Fruit fly (Drosophila melanogaster) whole organism, embryonic: Measurements from ENCODE around the gene tinc.

Source experiments
- Atf3 ChIP-seq: fragments of 200-800 bp; sonication (Bioruptor generic); optimal IDR thresholded peaks from 3 replicates; lab custom pipeline; 2016; ENCODE audit warnings: missing biosample characterization, missing genetic modification characterization
- Atf6 ChIP-seq: fragments of 200-800 bp; sonication (Bioruptor generic); IDR thresholded peaks from 2 replicates; pipeline ENCODE4 v1.3.6; 2022; ENCODE audit warnings: missing biosample characterization, missing genetic modification characterization
- CG10979 ChIP-seq: fragments of 200-800 bp; sonication (Bioruptor generic); optimal IDR thresholded peaks from 2 replicates; lab custom pipeline; 2018; ENCODE audit warnings: missing biosample characterization, mild to moderate bottlenecking, missing genetic modification characterization, moderate library complexity
- CG11504 ChIP-seq: fragments of 200-800 bp; sonication (Bioruptor generic); optimal IDR thresholded peaks from 3 replicates; lab custom pipeline; 2019; ENCODE audit warnings: missing biosample characterization, mild to moderate bottlenecking, missing genetic modification characterization, moderate library complexity
- CG11723 ChIP-seq: fragments of 200-800 bp; sonication (Bioruptor generic); optimal IDR thresholded peaks from 2 replicates; lab custom pipeline; 2017; ENCODE audit warnings: missing biosample characterization, mild to moderate bottlenecking, missing genetic modification characterization
- CG1233 ChIP-seq: fragments of 200-800 bp; sonication (Bioruptor generic); optimal IDR thresholded peaks from 4 replicates; lab custom pipeline; 2018; ENCODE audit warnings: missing biosample characterization, mild to moderate bottlenecking, missing genetic modification characterization
- CG13296 ChIP-seq: fragments of 200-800 bp; sonication (Bioruptor generic); optimal IDR thresholded peaks from 3 replicates; lab custom pipeline; 2018; ENCODE audit warnings: missing biosample characterization, mild to moderate bottlenecking, missing genetic modification characterization
- CG13894 ChIP-seq: fragments of 200-800 bp; sonication (Bioruptor generic); optimal IDR thresholded peaks from 3 replicates; lab custom pipeline; 2018; ENCODE audit warnings: missing biosample characterization, mild to moderate bottlenecking, missing genetic modification characterization, moderate library complexity
- CG14014 ChIP-seq: fragments of 200-800 bp; sonication (Bioruptor generic); IDR thresholded peaks from 2 replicates; pipeline ENCODE4 v1.3.6; 2022; ENCODE audit warnings: missing biosample characterization, missing genetic modification characterization
- CG16779 ChIP-seq: fragments of 200-800 bp; sonication (Bioruptor generic); IDR thresholded peaks from 2 replicates; pipeline ENCODE4 v1.3.6; 2022; ENCODE audit warnings: missing biosample characterization, missing genetic modification characterization
- CG2712 ChIP-seq: fragments of 200-800 bp; optimal IDR thresholded peaks from 3 replicates; lab custom pipeline; 2019; ENCODE audit warnings: missing biosample characterization, mild to moderate bottlenecking, missing genetic modification characterization, moderate library complexity
- CG32767 ChIP-seq: fragments of 200-800 bp; sonication (Bioruptor generic); IDR thresholded peaks from 2 replicates; pipeline ENCODE4 v1.3.6; 2022; ENCODE audit warnings: missing biosample characterization, missing genetic modification characterization
- CG3995 ChIP-seq: fragments of 200-800 bp; sonication (Bioruptor generic); optimal IDR thresholded peaks from 3 replicates; lab custom pipeline; 2016; ENCODE audit warnings: missing biosample characterization, missing genetic modification characterization
- CG4328 ChIP-seq: fragments of 200-800 bp; sonication (Bioruptor generic); optimal IDR thresholded peaks from 3 replicates; lab custom pipeline; 2017; ENCODE audit warnings: missing biosample characterization, missing genetic modification reagents, missing genetic modification characterization
- CG4854 ChIP-seq: fragments of 200-800 bp; sonication (Bioruptor generic); optimal IDR thresholded peaks from 2 replicates; lab custom pipeline; 2016; ENCODE audit warnings: missing biosample characterization, missing genetic modification characterization, inconsistent platforms
- CG6689 ChIP-seq: fragments of 200-800 bp; sonication (Bioruptor generic); IDR thresholded peaks from 2 replicates; pipeline ENCODE4 v1.3.6; 2022; ENCODE audit warnings: missing biosample characterization, missing genetic modification characterization
- CG8290 ChIP-seq, 3 experiments: fragments of 200-800 bp; sonication (Bioruptor generic); optimal IDR thresholded peaks; 2 replicates each; lab custom pipeline; 2016 to 2019; ENCODE audit warnings: missing biosample characterization in 3 of 3, missing genetic modification characterization in 3 of 3, mild to moderate bottlenecking in 2 of 3, moderate library complexity in 1 of 3
- CTCF ChIP-seq: fragments of 200-800 bp; sonication (Bioruptor generic); optimal IDR thresholded peaks from 2 replicates; lab custom pipeline; 2017; ENCODE audit warnings: missing biosample characterization, mild to moderate bottlenecking, missing genetic modification characterization, moderate library complexity
- Dek ChIP-seq: fragments of 200-800 bp; sonication (Bioruptor generic); optimal IDR thresholded peaks from 3 replicates; lab custom pipeline; 2019; ENCODE audit warnings: missing biosample characterization, mild to moderate bottlenecking, missing genetic modification characterization, moderate library complexity
- Doc3 ChIP-seq: fragments of 200-800 bp; sonication (Bioruptor generic); IDR thresholded peaks from 3 replicates; pipeline ENCODE4 v1.3.6; 2022; ENCODE audit warnings: missing biosample characterization, missing genetic modification characterization; ENCODE audit not compliant: partially characterized antibody
- Ets97D ChIP-seq: fragments of 200-800 bp; sonication (Bioruptor generic); optimal IDR thresholded peaks from 3 replicates; lab custom pipeline; 2016; ENCODE audit warnings: missing biosample characterization, missing genetic modification characterization
- Fer2 ChIP-seq: fragments of 200-800 bp; sonication (Bioruptor generic); optimal IDR thresholded peaks from 2 replicates; lab custom pipeline; 2018; ENCODE audit warnings: missing biosample characterization, mild to moderate bottlenecking, missing genetic modification characterization, moderate library complexity
- Hr51 ChIP-seq, 2 experiments: fragments of 200-800 bp; sonication (Bioruptor generic); optimal IDR thresholded peaks; 2 replicates in 1 of 2; 3 replicates in 1 of 2; lab custom pipeline; 2016 to 2018; ENCODE audit warnings: missing biosample characterization in 2 of 2, missing genetic modification characterization in 2 of 2, mild to moderate bottlenecking in 1 of 2, moderate library complexity in 1 of 2
- Nf-YA ChIP-seq: fragments of 200-800 bp; sonication (Bioruptor generic); IDR thresholded peaks from 2 replicates; pipeline ENCODE4 v1.3.6; 2022; ENCODE audit warnings: missing biosample characterization, missing genetic modification characterization
- Oli ChIP-seq: fragments of 200-800 bp; sonication (Bioruptor generic); optimal IDR thresholded peaks from 2 replicates; lab custom pipeline; 2018; ENCODE audit warnings: missing biosample characterization, mild to moderate bottlenecking, missing genetic modification characterization, moderate library complexity
- Sox102F ChIP-seq: fragments of 200-800 bp; sonication (Bioruptor generic); optimal IDR thresholded peaks from 2 replicates; lab custom pipeline; 2018; ENCODE audit warnings: missing biosample characterization, mild to moderate bottlenecking, missing genetic modification characterization, moderate library complexity
- Spps ChIP-seq: fragments of 200-800 bp; sonication (Bioruptor generic); optimal IDR thresholded peaks from 2 replicates; lab custom pipeline; 2018; ENCODE audit warnings: missing biosample characterization, mild to moderate bottlenecking, missing genetic modification characterization
- Sry-β ChIP-seq: fragments of 200-800 bp; sonication (Bioruptor generic); optimal IDR thresholded peaks from 2 replicates; lab custom pipeline; 2018; ENCODE audit warnings: missing biosample characterization, mild to moderate bottlenecking, missing genetic modification characterization, moderate library complexity
- Ssrp ChIP-seq: fragments of 200-800 bp; sonication (Bioruptor generic); optimal IDR thresholded peaks from 2 replicates; lab custom pipeline; 2018; ENCODE audit warnings: missing biosample characterization, mild to moderate bottlenecking, missing genetic modification characterization, moderate library complexity
- bab2 ChIP-seq: fragments of 200-800 bp; sonication (Bioruptor generic); optimal IDR thresholded peaks from 2 replicates; lab custom pipeline; 2016; ENCODE audit warnings: missing biosample characterization, missing genetic modification characterization
- chinmo ChIP-seq: fragments of 200-800 bp; sonication (Bioruptor generic); IDR thresholded peaks from 4 replicates; pipeline ENCODE4 v1.3.6; 2022; ENCODE audit warnings: missing biosample characterization, missing genetic modification characterization; ENCODE audit not compliant: partially characterized antibody
- crol ChIP-seq: fragments of 200-800 bp; sonication (Bioruptor generic); IDR thresholded peaks from 2 replicates; pipeline ENCODE4 v1.3.6; 2022; ENCODE audit warnings: missing biosample characterization, missing genetic modification characterization
- crp ChIP-seq, 2 experiments: fragments of 200-800 bp; sonication (Bioruptor generic); optimal IDR thresholded peaks; 2 replicates in 1 of 2; 3 replicates in 1 of 2; lab custom pipeline; 2017; ENCODE audit warnings: missing biosample characterization in 2 of 2, missing genetic modification characterization in 2 of 2, mild to moderate bottlenecking in 1 of 2, moderate library complexity in 1 of 2
- eve ChIP-seq, 2 experiments: fragments of >200 bp; optimal IDR thresholded peaks; 2 replicates each; lab custom pipeline; 2017; ENCODE audit warnings: missing biosample characterization in 2 of 2, missing genetic modification characterization in 2 of 2
- ewg ChIP-seq: fragments of 200-800 bp; sonication (Bioruptor generic); optimal IDR thresholded peaks from 3 replicates; lab custom pipeline; 2017; ENCODE audit warnings: mild to moderate bottlenecking, missing biosample characterization, missing genetic modification reagents, missing genetic modification characterization
- eyg ChIP-seq: fragments of 200-800 bp; sonication (Bioruptor generic); optimal IDR thresholded peaks from 3 replicates; lab custom pipeline; 2016; ENCODE audit warnings: missing biosample characterization, missing genetic modification characterization
- jigr1 ChIP-seq: fragments of 200-800 bp; sonication (Bioruptor generic); IDR thresholded peaks from 3 replicates; pipeline ENCODE4 v1.3.6; 2022; ENCODE audit warnings: missing biosample characterization, missing genetic modification characterization
- luna ChIP-seq: fragments of 200-800 bp; sonication (Bioruptor generic); optimal IDR thresholded peaks from 2 replicates; lab custom pipeline; 2016; ENCODE audit warnings: missing biosample characterization, missing genetic modification characterization
- maf-S ChIP-seq: fragments of 200-800 bp; sonication (Bioruptor generic); optimal IDR thresholded peaks from 2 replicates; lab custom pipeline; 2016; ENCODE audit warnings: missing biosample characterization, missing genetic modification characterization
- p53 ChIP-seq: fragments of 200-800 bp; sonication (Bioruptor generic); optimal IDR thresholded peaks from 2 replicates; lab custom pipeline; 2016; ENCODE audit warnings: missing biosample characterization, missing genetic modification characterization
- pita ChIP-seq: fragments of 200-800 bp; sonication (Bioruptor generic); optimal IDR thresholded peaks from 2 replicates; lab custom pipeline; 2017; ENCODE audit warnings: missing biosample characterization, mild to moderate bottlenecking, missing genetic modification characterization
- ranshi ChIP-seq: fragments of 200-800 bp; sonication (Bioruptor generic); IDR thresholded peaks from 2 replicates; pipeline ENCODE4 v1.3.6; 2022; ENCODE audit warnings: missing biosample characterization, missing genetic modification characterization
- salm ChIP-seq: fragments of 200-800 bp; sonication (Bioruptor generic); optimal IDR thresholded peaks from 2 replicates; lab custom pipeline; 2018; ENCODE audit warnings: missing biosample characterization, mild to moderate bottlenecking, missing genetic modification characterization
- seq ChIP-seq: fragments of 200-800 bp; sonication (Bioruptor generic); IDR thresholded peaks from 2 replicates; pipeline ENCODE4 v1.3.6; 2022; ENCODE audit warnings: missing biosample characterization, missing genetic modification characterization
- slp2 ChIP-seq: fragments of 200-800 bp; sonication (Bioruptor generic); optimal IDR thresholded peaks from 2 replicates; lab custom pipeline; 2016; ENCODE audit warnings: missing biosample characterization, missing genetic modification characterization
- sob ChIP-seq: fragments of 200-800 bp; sonication (Bioruptor generic); IDR thresholded peaks from 2 replicates; pipeline ENCODE4 v1.3.6; 2022; ENCODE audit warnings: missing biosample characterization, missing genetic modification characterization
- unc-4 ChIP-seq: fragments of 200-800 bp; sonication (Bioruptor generic); IDR thresholded peaks from 2 replicates; pipeline ENCODE4 v1.3.6; 2022; ENCODE audit warnings: missing biosample characterization, missing genetic modification characterization; ENCODE audit not compliant: partially characterized antibody
- usp ChIP-seq: fragments of >200 bp; optimal IDR thresholded peaks from 2 replicates; lab custom pipeline; 2017; ENCODE audit warnings: missing biosample characterization, missing genetic modification characterization
- yki ChIP-seq: fragments of >200 bp; optimal IDR thresholded peaks from 3 replicates; lab custom pipeline; 2018

Gene tinc

DNA sequence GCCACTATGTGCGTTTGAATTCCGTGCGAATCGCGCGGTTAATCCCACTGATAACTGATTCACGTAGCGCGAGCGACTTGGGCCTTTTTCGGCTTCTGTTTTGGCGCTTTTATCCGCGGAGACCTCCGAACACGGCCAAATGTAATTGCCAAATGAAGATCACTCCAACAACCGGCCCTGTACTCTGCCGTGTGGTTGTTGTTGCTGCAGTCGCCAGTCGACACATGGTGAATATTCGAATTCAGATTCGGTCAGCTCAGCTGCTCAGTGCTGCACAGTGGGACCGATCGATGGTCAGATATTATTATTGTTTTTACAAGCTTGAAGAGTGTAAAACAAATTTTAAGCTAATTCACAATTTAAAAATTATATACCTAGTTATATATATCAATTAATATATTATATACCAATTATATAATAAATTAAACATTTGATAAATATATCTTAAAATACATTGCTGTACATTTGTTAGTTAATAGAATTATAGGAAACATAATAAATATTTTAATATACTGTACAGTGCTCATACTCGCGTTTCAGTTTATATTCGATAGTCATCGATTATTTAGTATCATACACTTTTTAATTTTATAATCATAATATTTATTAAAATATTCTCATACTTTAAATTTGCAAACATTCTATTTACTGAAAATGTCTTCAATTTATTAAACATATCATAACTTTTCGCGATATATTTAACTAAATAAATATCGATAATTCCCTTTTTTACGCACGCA, 16.8 kb upstream of the tinc start, which contains the start of gene CG43102 (continued):
- TF ChIP-seq luna (GFP tag; lab: Kevin White, UChicago) (no peak), Nf-YA (GFP tag; lab: Robert Waterston, UW) (peak; percentile 42; the same call in 1 of the 2 replicates), bab2 (GFP tag; lab: Kevin White, UChicago) (peak; percentile 34), CTCF (peak; percentile 46), eyg (GFP tag; lab: Kevin White, UChicago) (no peak), pita (GFP tag; lab: Kevin White, UChicago) (no peak), Spps (tag; lab: Kevin White, UChicago) (no peak), chinmo (peak; percentile 81; the same call in 3 of the 4 replicates), CG6689 (GFP tag; lab: Robert Waterston, UW) (0 out of 2 replicates have a peak, but pooled peaks have one; percentile 33), Fer2 (tag; lab: Kevin White, UChicago) (peak; percentile 43), slp2 (GFP tag; lab: Kevin White, UChicago) (no peak), CG14014 (peak; percentile 70), CG10979 (peak; percentile 44), CG2712 (tag; lab: Kevin White, UChicago) (peak; percentile 77), Sry-β (GFP tag; lab: Kevin White, UChicago) (no peak), Sox102F (GFP tag; lab: Kevin White, UChicago) (peak; percentile 72), CG8290 (GFP tag; optimal IDR thresholded peaks at IDR 0.05; lab: Kevin White, UChicago) (no peak), CG8290 (tag; optimal IDR thresholded peaks at IDR 0.05; lab: Kevin White, UChicago) (peak in 1 of 2 experiments; percentile 89), CG13894 (tag; lab: Kevin White, UChicago) (peak; percentile 51), yki (no peak), Ssrp (peak; percentile 32), Doc3 (GFP tag; lab: Robert Waterston, UW) (peak; percentile 83), Oli (tag; lab: Kevin White, UChicago) (peak; percentile 65), CG32767 (GFP tag; lab: Robert Waterston, UW) (peak; percentile 59), Atf3 (peak; percentile 46), Ets97D (GFP tag; lab: Kevin White, UChicago) (peak; percentile 3), CG4854 (GFP tag; lab: Kevin White, UChicago) (no peak), CG11723 (GFP tag; lab: Kevin White, UChicago) (peak; percentile 33), CG3995 (GFP tag; lab: Kevin White, UChicago) (peak; percentile 39), p53 (GFP tag; lab: Kevin White, UChicago) (no peak), CG1233 (GFP tag; lab: Kevin White, UChicago) (peak; percentile 50), ewg (GFP tag; lab: Kevin White, UChicago) (no peak), Hr51 (GFP tag; optimal IDR thresholded peaks at IDR 0.05; lab: Kevin White, UChicago) (peak; percentile 51 to 78), CG11504 (tag; lab: Kevin White, UChicago) (peak; percentile 68), CG4328 (GFP tag; lab: Kevin White, UChicago) (peak; percentile 38), Dek (tag; lab: Kevin White, UChicago) (peak; percentile 45), Atf6 (peak; percentile 38; the same call in 1 of the 2 replicates), CG16779 (GFP tag; lab: Robert Waterston, UW) (0 out of 2 replicates have a peak, but pooled peaks have one; percentile 22), CG13296 (peak; percentile 70), jigr1 (GFP tag; lab: Robert Waterston, UW) (no peak; the same call in 2 of the 3 replicates), eve (GFP tag; optimal IDR thresholded peaks at IDR 0.05; lab: Kevin White, UChicago) (no peak), maf-S (GFP tag; lab: Kevin White, UChicago) (peak; percentile 18), seq (no peak), unc-4 (GFP tag; lab: Robert Waterston, UW) (peak; percentile 80; the same call in 1 of the 2 replicates), sob (GFP tag; lab: Robert Waterston, UW) (peak; percentile 79), crol (GFP tag; lab: Robert Waterston, UW) (no peak), ranshi (GFP tag; lab: Robert Waterston, UW) (peak; percentile 66), usp (GFP tag; lab: Kevin White, UChicago) (no peak), crp (GFP tag; optimal IDR thresholded peaks at IDR 0.05; lab: Kevin White, UChicago) (peak in 1 of 2 experiments; percentile 77), salm (tag; lab: Kevin White, UChicago) (peak; percentile 38)
